Fruit fly (Drosophila melanogaster): ENCODE data around the gene Cyp4d14.

Cyp4d14 gene

DNA sequence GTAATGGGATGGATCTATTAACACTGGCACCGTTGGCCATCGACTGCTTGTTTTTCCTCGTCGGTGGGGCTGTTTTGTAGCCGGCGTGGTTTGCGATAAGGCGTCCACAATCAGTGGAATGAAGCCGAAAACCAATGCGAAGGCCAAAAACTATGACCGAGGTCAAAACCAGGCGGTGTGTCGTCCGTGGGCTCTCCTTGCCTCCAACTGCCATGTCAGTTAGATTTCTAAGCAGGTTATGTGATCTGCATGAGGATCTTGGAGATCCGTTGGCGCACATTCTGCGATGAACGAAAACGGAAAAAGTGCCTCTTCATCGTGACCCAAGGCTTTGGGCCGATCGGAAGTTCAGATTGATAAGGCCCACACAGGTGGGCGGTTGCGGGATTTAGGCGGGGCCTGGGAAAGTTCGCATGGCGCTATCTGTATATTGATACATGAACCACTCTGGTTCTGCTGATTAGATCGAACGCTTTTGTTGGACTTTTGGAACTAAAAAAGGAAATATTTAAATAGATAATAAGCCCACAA, at the start of gene Cyp4d14:
Gene Cyp4d14 (minus strand): TSS at position 51 of the 531 bp plus-strand sequence.
- no peak for TF ChIP-seq CG17801 (GFP tag; optimal IDR thresholded peaks at IDR 0.05; ENCODE audit: partially characterized antibody)

- no peak for TF ChIP-seq CG17801 (GFP tag; optimal IDR thresholded peaks at IDR 0.05; ENCODE audit: partially characterized antibody)
Measured at dm6 chrX:2223454-2223853, 48.3 kb upstream of the Cyp4d14 start, which contains the start of gene CG14052. Gene CG14052, plus strand, starts transcription at chrX:2223754.

DNA sequence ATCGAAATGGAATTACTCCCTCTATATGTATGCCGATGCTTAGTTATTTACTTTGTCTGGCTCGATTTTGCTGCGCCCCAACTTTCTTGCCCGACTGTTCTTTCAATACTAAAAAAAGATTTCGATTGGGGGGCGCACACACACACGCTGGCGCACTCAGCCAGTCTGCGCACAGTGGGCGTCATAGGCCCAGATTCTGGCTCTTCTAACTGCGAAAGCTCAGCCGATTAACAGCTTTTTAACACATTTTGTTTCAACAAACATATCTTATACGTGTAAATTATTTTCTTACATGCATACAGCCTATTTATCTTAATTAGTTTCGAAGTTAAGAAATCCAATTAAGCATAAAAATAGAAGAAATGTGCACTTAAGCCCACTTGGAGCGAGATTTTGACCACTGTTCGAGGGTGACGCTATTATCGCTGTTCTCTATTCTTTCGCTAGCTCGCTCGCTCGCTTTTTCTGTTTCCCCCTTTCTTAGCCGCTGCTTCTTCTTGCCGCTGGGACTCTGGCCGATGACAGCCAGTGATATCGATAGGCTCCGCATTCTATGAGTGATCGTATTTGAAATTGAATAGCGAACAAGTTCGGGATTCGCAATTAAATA, 47.2 kb upstream of the Cyp4d14 start, which contains the start of gene Vinc:
Gene Vinc (minus strand): TSS at position 387 of the 610 bp plus-strand sequence.
- peak; percentile 97 for TF ChIP-seq CG17801 (GFP tag; optimal IDR thresholded peaks at IDR 0.05; ENCODE audit: partially characterized antibody)

DNA sequence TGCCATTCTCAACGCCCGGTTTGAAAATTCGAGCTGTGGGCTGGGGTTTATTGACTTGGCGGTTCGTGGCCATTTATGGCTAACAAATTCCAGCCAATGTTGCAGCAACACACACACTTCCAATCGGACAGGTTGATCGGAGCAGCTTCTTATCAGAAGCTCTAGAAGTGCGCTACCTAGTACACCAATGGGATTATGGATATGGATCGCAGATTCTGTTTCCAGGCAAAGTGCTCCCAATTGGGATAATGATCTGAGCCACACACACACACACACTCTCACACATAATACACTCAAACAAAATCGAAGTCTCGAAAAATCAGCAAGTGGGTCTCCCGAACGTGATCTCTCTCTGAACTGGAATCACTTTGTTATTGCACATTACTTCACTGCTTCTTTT, 46.5 kb upstream of the Cyp4d14 start:
- no peak for TF ChIP-seq CG17801 (GFP tag; optimal IDR thresholded peaks at IDR 0.05; ENCODE audit: partially characterized antibody)

DNA sequence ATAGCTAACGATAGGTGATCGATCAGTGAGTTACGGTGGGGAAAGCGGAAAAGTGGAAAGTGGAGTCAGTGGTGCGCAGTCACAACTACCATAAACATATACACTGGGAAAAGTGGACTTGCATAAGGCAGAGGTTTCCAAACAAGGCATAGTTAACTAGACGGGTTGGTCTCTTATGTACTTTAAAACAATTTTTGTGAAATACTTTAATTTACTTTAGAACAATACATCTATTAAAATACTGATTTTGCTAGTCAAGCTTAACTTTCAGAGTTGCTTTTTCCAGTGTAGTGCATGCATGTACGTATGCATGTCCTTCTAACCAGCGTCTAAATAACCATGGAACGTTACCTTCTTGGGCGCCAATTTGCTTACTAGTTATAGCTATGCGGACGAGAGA, 44.8 kb upstream of the Cyp4d14 start:
- TF ChIP-seq CG17801 (GFP tag; optimal IDR thresholded peaks at IDR 0.05; ENCODE audit: partially characterized antibody): no peak

DNA sequence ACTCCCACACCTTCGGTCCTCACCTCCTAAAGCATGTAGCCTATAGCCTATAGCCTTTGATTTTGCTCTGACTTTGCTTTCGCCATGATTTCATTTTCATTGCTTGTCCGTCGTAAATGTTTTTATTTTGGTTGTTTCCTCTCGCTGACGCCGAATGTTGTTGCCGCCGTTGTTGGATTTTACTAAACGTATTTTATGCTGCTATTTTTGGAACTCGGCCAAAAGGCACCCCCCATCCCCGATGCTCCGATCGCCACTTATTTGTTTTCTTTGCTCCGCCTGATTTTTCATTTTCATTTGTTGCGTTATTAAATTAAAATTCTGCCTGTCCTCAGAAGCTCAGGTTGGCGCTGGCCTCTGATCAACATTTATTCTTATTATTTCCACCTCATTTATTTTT, 44.1 kb upstream of the Cyp4d14 start:
- TF ChIP-seq CG17801 (GFP tag; optimal IDR thresholded peaks at IDR 0.05; ENCODE audit: partially characterized antibody): no peak

- TF ChIP-seq CG17801 (GFP tag; optimal IDR thresholded peaks at IDR 0.05; ENCODE audit: partially characterized antibody): no peak
Measured at dm6 chrX:2218455-2218854, 43.3 kb upstream of the Cyp4d14 start.

DNA sequence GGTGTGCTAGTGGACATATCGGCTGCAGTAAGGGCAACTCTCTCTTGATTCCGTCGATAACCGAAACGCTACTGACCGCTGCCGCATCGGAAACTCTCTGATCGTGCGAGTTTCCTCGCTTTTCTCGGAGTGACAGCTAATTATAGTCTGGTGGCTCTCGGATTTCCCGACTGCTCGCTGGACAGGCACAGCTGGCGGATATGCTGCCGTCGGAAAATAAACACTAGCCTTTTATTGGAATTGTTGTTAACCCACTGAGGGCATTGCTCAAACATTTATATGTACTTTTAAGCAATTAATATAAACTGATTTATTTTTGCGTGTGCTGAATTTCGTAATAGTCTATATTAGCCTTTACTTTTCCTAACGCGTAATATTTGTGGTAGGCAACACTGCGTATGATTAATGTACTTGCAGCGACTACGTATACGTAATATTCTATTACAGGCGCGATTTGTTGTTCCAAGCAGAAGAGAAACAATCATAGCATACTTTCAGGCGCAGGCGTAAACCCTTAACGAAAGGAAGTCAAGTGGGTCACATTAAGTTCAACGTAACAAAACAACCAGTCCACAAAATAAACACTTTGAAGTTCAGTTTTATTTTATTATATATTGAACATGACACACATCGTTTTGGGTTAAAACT, 38.8 kb upstream of the Cyp4d14 start, which contains the start of gene SmydA-8:
Gene SmydA-8 (minus strand): TSS at position 51 of the 648 bp plus-strand sequence.
- peak; percentile 32 for TF ChIP-seq CG17801 (GFP tag; optimal IDR thresholded peaks at IDR 0.05; ENCODE audit: partially characterized antibody)

DNA sequence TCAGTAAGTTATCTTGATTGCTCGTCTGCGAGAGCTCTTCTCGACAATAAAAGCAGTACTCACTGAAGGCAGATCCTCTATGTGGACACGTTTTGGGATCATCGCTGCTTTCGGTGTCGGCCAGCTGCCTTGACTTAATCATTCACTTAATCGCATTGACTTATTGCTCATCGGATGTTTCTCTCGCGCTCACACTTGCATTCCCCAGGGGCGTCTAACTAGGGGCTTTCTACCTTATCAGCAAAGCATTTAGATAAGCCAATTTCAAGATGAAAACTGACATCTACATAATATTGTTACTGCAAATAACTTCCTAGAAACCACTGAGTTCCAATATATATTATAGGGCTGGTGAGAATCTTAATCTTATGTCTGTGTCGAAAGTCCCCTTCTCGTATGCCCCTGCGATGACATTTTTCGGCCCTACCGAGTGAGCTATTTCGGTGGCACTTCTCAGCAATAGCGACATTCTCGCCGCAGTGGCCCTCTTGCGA, 37.3 kb upstream of the Cyp4d14 start:
- no peak for TF ChIP-seq CG17801 (GFP tag; optimal IDR thresholded peaks at IDR 0.05; ENCODE audit: partially characterized antibody)

DNA sequence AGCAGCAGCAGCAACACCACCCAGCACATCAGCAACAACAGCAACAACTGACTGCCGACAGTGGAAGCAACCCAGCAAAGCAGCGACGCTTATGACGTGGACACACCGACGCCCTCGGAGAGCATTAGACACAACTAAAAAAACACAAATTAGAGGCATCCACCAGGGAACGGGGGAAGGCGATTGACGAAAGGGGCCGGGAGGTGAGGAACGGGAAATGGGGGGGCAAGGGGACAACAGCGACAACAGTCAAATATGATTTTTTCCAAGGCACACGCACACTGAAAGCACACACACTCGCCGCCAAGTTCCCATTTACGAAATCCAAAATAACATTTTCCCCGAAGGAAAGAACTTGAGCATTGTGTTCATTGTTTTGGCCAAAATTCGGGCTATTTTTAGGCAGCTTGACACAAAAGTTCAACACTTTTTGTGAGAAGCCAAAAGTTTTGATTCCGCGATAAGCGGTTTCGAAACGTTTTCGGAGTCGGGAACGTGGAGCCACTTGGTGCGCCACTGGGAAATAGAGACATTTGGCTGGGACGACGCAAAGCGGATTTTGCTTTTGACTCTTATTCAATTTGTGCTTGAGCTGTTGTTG, 33.6 kb upstream of the Cyp4d14 start:
- TF ChIP-seq CG17801 (GFP tag; optimal IDR thresholded peaks at IDR 0.05; ENCODE audit: partially characterized antibody): no peak

DNA sequence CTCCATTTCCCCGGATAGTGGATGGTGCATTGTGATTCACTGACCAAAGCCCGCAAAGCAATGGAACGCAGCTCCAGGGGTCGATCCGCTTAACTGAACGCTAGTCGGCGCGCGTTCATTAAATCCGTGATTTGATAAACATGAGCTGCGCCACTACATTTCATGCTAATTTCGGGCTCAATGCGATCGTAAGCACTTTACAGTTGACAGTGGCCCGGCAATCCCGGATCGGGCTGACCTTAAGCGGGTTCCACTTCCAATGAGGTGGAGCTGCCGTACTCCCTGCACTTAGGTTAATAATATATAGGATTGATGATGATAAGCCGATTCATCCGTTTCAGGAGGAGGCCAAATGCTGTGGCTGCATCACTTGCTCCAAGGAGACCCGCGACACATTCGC, 28.7 kb upstream of the Cyp4d14 start, which contains the start of gene FarO:
Gene FarO (minus strand): TSS at position 101 of the 400 bp plus-strand sequence.
- no peak for TF ChIP-seq CG17801 (GFP tag; optimal IDR thresholded peaks at IDR 0.05; ENCODE audit: partially characterized antibody)

- TF ChIP-seq CG17801 (GFP tag; optimal IDR thresholded peaks at IDR 0.05; ENCODE audit: partially characterized antibody): no peak
Measured at dm6 chrX:2199303-2199702, 24.2 kb upstream of the Cyp4d14 start.

dm6 chrX:2198272-2198571, 23.1 kb upstream of the Cyp4d14 start:
- no peak for TF ChIP-seq CG17801 (GFP tag; optimal IDR thresholded peaks at IDR 0.05; ENCODE audit: partially characterized antibody)

dm6 chrX:2197414-2198271, 22.5 kb upstream of the Cyp4d14 start:
- no peak for TF ChIP-seq CG17801 (GFP tag; optimal IDR thresholded peaks at IDR 0.05; ENCODE audit: partially characterized antibody)

Measured in ovary, adult (tissue).